Worm (Caenorhabditis elegans): ENCODE measurements around the gene Y49E10.18.
A peak's percentile ranks its signal among the peaks of the same experiment; 100 is the strongest.

- TF ChIP-seq ZK337.2 (GFP tag; IDR thresholded peaks at IDR 0.05) (no peak), pqm-1 (tag; optimal IDR thresholded peaks at IDR 0.05) (peak; percentile 40), unc-62 (GFP tag; optimal IDR thresholded peaks at IDR 0.05 in 1 of 2) (no peak), unc-62 (tag; optimal IDR thresholded peaks at IDR 0.05) (no peak), hif-1 (tag; optimal IDR thresholded peaks at IDR 0.05) (peak in 1 of 2 experiments; percentile 27), ama-1 (optimal IDR thresholded peaks at IDR 0.05) (no peak), egl-43 (GFP tag; IDR thresholded peaks at IDR 0.05) (no peak), pha-4 (GFP tag; IDR thresholded peaks at IDR 0.05) (no peak), pha-4 (tag; optimal IDR thresholded peaks at IDR 0.05) (no peak), dpl-1 (GFP tag; optimal IDR thresholded peaks at IDR 0.05) (peak; percentile 38)
Observed at ce11 chrIII:12456801-12457647, 11.1 kb upstream of the Y49E10.18 start, which contains the start of the genes scav-3 and Y49E10.21.

Data from whole organism, L4 larva.